Worm (Caenorhabditis elegans): ENCODE data around the gene best-5.

- no peak for TF ChIP-seq ama-1 (optimal IDR thresholded peaks at IDR 0.05)
- TF ChIP-seq B0310.2 (tag; optimal IDR thresholded peaks at IDR 0.05): no peak
- TF ChIP-seq tra-4 (tag; optimal IDR thresholded peaks at IDR 0.05): no peak
- TF ChIP-seq aly-1 (tag; optimal IDR thresholded peaks at IDR 0.05): no peak
- TF ChIP-seq hnd-1 (tag; optimal IDR thresholded peaks at IDR 0.05): no peak
- no peak for TF ChIP-seq hmbx-1 (tag; optimal IDR thresholded peaks at IDR 0.05)
- TF ChIP-seq scrt-1 (GFP tag; IDR thresholded peaks at IDR 0.05): no peak
- no peak for TF ChIP-seq pes-1 (GFP tag; IDR thresholded peaks at IDR 0.05)
- TF ChIP-seq flt-1 (GFP tag; IDR thresholded peaks at IDR 0.05): no peak
- no peak for TF ChIP-seq ceh-13 (GFP tag; optimal IDR thresholded peaks at IDR 0.05)
- no peak for TF ChIP-seq sea-1 (GFP tag; conservative IDR thresholded peaks at IDR 0.05)
- TF ChIP-seq hmg-4 (GFP tag; optimal IDR thresholded peaks at IDR 0.05): no peak
Measured at ce11 chrIII:9698635-9699396, 8.8 kb upstream of the best-5 start.

All from whole organism, early embryonic.